Worm (Caenorhabditis elegans): ENCODE results near the gene T27D12.6.

DNA sequence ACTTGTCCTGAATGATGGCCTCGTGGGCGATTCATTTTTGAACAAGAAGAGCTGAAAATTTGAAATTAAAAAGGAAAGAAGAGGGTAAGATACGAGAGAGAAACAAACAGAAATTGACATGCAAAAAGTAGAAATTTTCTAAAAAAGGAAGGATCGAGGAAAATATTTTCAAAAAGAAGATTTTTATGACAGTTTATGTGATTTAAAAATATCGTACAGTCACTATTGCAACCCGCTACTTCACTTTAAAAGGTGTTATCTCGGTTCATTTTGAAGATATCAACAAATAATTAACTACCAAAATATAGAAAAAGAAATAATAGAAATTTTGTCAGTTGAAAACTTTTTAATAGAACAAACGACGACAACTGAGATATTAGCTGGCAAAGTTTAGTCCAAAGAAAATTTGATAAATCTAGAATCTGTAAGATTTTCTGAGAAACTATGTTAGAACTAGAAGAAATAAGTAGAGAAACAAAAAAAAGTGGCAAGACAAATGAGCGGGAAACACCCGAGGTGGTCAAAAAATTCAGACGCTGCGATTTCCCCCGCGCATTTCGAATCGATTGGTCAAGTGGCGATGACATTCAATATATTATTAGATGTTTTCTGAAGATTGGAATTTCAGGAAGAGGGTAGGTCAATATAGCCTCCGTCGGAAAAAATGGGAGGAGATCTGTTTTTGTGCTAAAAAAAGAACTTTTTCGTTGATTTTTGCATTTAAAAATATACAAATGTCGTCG, 11.6 kb upstream of the T27D12.6 start, which contains the start of gene Y6D1A.1:
- TF ChIP-seq pha-4 (tag; optimal IDR thresholded peaks at IDR 0.05) (no peak), unc-62 (GFP tag; optimal IDR thresholded peaks at IDR 0.05) (no peak), nhr-28 (tag; optimal IDR thresholded peaks at IDR 0.05) (no peak), sptf-1 (tag; optimal IDR thresholded peaks at IDR 0.05) (no peak), unc-39 (tag; optimal IDR thresholded peaks at IDR 0.05) (no peak), nhr-237 (tag; optimal IDR thresholded peaks at IDR 0.05) (no peak), ces-1 (GFP tag; optimal IDR thresholded peaks at IDR 0.05) (no peak), nhr-76 (tag; optimal IDR thresholded peaks at IDR 0.05) (no peak), bed-3 (GFP tag; optimal IDR thresholded peaks at IDR 0.05) (no peak), elt-3 (tag; optimal IDR thresholded peaks at IDR 0.05) (no peak), ham-2 (GFP tag; optimal IDR thresholded peaks at IDR 0.05) (no peak), blmp-1 (tag; optimal IDR thresholded peaks at IDR 0.05) (no peak), mep-1 (tag; optimal IDR thresholded peaks at IDR 0.05) (no peak)
